Fruit fly (Drosophila melanogaster): Measurements from ENCODE around the gene CG3815.

DNA sequence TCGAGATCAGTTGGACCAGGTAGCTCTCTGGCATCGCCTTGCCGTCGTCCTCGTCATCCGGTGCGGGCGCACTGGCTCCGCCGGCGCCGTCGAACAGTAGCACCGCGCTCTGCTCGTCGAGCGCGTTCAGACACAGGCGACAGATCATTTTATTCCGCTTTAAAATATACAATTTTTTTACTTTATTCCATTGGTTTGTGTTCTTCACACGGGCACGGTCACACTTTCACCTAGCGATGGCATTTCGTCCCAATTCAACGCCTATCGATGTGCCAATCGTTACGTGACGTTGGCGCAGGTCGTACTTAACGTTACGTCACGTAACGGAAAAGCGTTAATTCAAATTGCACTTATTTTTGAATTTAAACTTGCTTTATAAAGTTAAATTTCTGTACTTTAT lies 5.9 kb downstream of the CG3815 start, which contains the start of gene CG12219:
- TF ChIP-seq psq (optimal IDR thresholded peaks at IDR 0.05) (no peak), Myc (optimal IDR thresholded peaks at IDR 0.05) (no peak), insv (optimal IDR thresholded peaks at IDR 0.05) (no peak), ttk (optimal IDR thresholded peaks at IDR 0.05) (no peak)
